Fruit fly (Drosophila melanogaster) S2 (cell line): ENCODE data around the gene CG32023.

Source experiments
- CG8478 ChIP-seq: fragments of >200 bp; optimal IDR thresholded peaks from 2 replicates; lab custom pipeline; 2018
- CTCF ChIP-seq, 2 experiments: fragments of >200 bp; optimal IDR thresholded peaks; 2 replicates each; lab custom pipeline; 2018

The CG32023 gene

dm6 chr3L:8804082-8804814 lies at the start of gene CG32023, which contains the start of gene CG34427:
Gene CG32023, minus strand, starts transcription at chr3L:8804182.
Gene CG34427, plus strand, starts transcription at chr3L:8804764.
- no peak for TF ChIP-seq CTCF (optimal IDR thresholded peaks at IDR 0.05; lab: Kevin White, UChicago)
- no peak for TF ChIP-seq CG8478 (lab: Kevin White, UChicago)

dm6 chr3L:8853382-8853781 lies 49.4 kb upstream of the CG32023 start:
- TF ChIP-seq CTCF (optimal IDR thresholded peaks at IDR 0.05; lab: Kevin White, UChicago) (no peak), CG8478 (lab: Kevin White, UChicago) (no peak)

dm6 chr3L:8852907-8853306 lies 48.9 kb upstream of the CG32023 start:
- no peak for TF ChIP-seq CG8478 (lab: Kevin White, UChicago)
- TF ChIP-seq CTCF (optimal IDR thresholded peaks at IDR 0.05; lab: Kevin White, UChicago), result no peak

- no peak for TF ChIP-seq CTCF (optimal IDR thresholded peaks at IDR 0.05; lab: Kevin White, UChicago)
- no peak for TF ChIP-seq CG8478 (lab: Kevin White, UChicago)
Observed at dm6 chr3L:8851950-8852349, 48.0 kb upstream of the CG32023 start.

- TF ChIP-seq CTCF (optimal IDR thresholded peaks at IDR 0.05; lab: Kevin White, UChicago) (no peak), CG8478 (lab: Kevin White, UChicago) (no peak)
Observed at dm6 chr3L:8850784-8851704, 47.1 kb upstream of the CG32023 start.

dm6 chr3L:8849817-8850216 lies 45.8 kb upstream of the CG32023 start:
- TF ChIP-seq CG8478 (lab: Kevin White, UChicago), result no peak
- TF ChIP-seq CTCF (optimal IDR thresholded peaks at IDR 0.05; lab: Kevin White, UChicago), result no peak

dm6 chr3L:8842359-8842758 lies 38.4 kb upstream of the CG32023 start:
- TF ChIP-seq CTCF (optimal IDR thresholded peaks at IDR 0.05; lab: Kevin White, UChicago), result no peak
- no peak for TF ChIP-seq CG8478 (lab: Kevin White, UChicago)

- TF ChIP-seq CTCF (optimal IDR thresholded peaks at IDR 0.05; lab: Kevin White, UChicago) (no peak), CG8478 (lab: Kevin White, UChicago) (no peak)
Observed at dm6 chr3L:8841757-8842156, 37.8 kb upstream of the CG32023 start.

- no peak for TF ChIP-seq CG8478 (lab: Kevin White, UChicago)
- TF ChIP-seq CTCF (optimal IDR thresholded peaks at IDR 0.05; lab: Kevin White, UChicago), result no peak
Observed at dm6 chr3L:8839563-8840425, 35.8 kb upstream of the CG32023 start.

- TF ChIP-seq CTCF (optimal IDR thresholded peaks at IDR 0.05; lab: Kevin White, UChicago) (no peak), CG8478 (lab: Kevin White, UChicago) (no peak)
Observed at dm6 chr3L:8839130-8839529, 35.1 kb upstream of the CG32023 start.

dm6 chr3L:8836162-8836561 lies 32.2 kb upstream of the CG32023 start, which contains the start of gene CG32026:
Gene CG32026, plus strand, starts transcription at chr3L:8836462.
- TF ChIP-seq CG8478 (lab: Kevin White, UChicago), result no peak
- no peak for TF ChIP-seq CTCF (optimal IDR thresholded peaks at IDR 0.05; lab: Kevin White, UChicago)

- no peak for TF ChIP-seq CG8478 (lab: Kevin White, UChicago)
- TF ChIP-seq CTCF (optimal IDR thresholded peaks at IDR 0.05; lab: Kevin White, UChicago), result no peak
Observed at dm6 chr3L:8835441-8835840, 31.5 kb upstream of the CG32023 start.

dm6 chr3L:8834886-8835285 lies 30.9 kb upstream of the CG32023 start:
- TF ChIP-seq CG8478 (lab: Kevin White, UChicago), result no peak
- no peak for TF ChIP-seq CTCF (optimal IDR thresholded peaks at IDR 0.05; lab: Kevin White, UChicago)

dm6 chr3L:8834486-8834885 lies 30.5 kb upstream of the CG32023 start:
- TF ChIP-seq CTCF (optimal IDR thresholded peaks at IDR 0.05; lab: Kevin White, UChicago) (no peak), CG8478 (lab: Kevin White, UChicago) (no peak)
